Worm (Caenorhabditis elegans): ENCODE results near the gene hrpu-2.
"Not testable (repeated sequence)": the region's sequence is repeated elsewhere in the genome, so short reads cannot be mapped to it uniquely, and the experiment has no call there.

Gene hrpu-2

ce11 chrIV:2233222-2233621, 55.5 kb downstream of the hrpu-2 start:
- TF ChIP-seq unc-62 (GFP tag; optimal IDR thresholded peaks at IDR 0.05 in 1 of 2), result peak in 1 of 2 experiments; percentile 52
- not testable (repeated sequence) for TF ChIP-seq unc-62 (tag; optimal IDR thresholded peaks at IDR 0.05)

ce11 chrIV:2235983-2236382, 58.3 kb downstream of the hrpu-2 start:
- TF ChIP-seq nhr-25 (tag; optimal IDR thresholded peaks at IDR 0.05; ENCODE audit: borderline replicate concordance, insufficient read depth) (no peak), ceh-28 (tag; optimal IDR thresholded peaks at IDR 0.05) (peak; percentile 94), F44E2.7 (GFP tag; IDR thresholded peaks at IDR 0.05) (0 out of 2 replicates have a peak, but pooled peaks have one; percentile 5)

- TF ChIP-seq ceh-28 (tag; optimal IDR thresholded peaks at IDR 0.05) (peak; percentile 96), ctbp-1 (GFP tag; IDR thresholded peaks at IDR 0.05) (no peak), D1046.2 (GFP tag; IDR thresholded peaks at IDR 0.05) (0 out of 2 replicates have a peak, but pooled peaks have one; percentile 48), hif-1 (tag; optimal IDR thresholded peaks at IDR 0.05) (no peak), vab-7 (GFP tag; IDR thresholded peaks at IDR 0.05) (0 out of 2 replicates have a peak, but pooled peaks have one; percentile 6), mes-2 (tag; optimal IDR thresholded peaks at IDR 0.05; ENCODE audit: poor library complexity, severe bottlenecking) (no peak), aha-1 (tag) (no peak), Y48G9A.11 (GFP tag; IDR thresholded peaks at IDR 0.05) (no peak), unc-62 (GFP tag; optimal IDR thresholded peaks at IDR 0.05 in 1 of 2) (peak in 1 of 2 experiments; percentile 92), unc-62 (tag; optimal IDR thresholded peaks at IDR 0.05) (no peak), mep-1 (tag; optimal IDR thresholded peaks at IDR 0.05) (no peak), ceh-62 (tag; optimal IDR thresholded peaks at IDR 0.05) (no peak), php-3 (GFP tag; IDR thresholded peaks at IDR 0.05) (0 out of 2 replicates have a peak, but pooled peaks have one; percentile 15), egl-43 (GFP tag; IDR thresholded peaks at IDR 0.05) (peak; percentile 66; the same call in 1 of the 2 replicates), nhr-102 (tag; optimal IDR thresholded peaks at IDR 0.05) (no peak), madf-5 (GFP tag; IDR thresholded peaks at IDR 0.05) (no peak), snpc-4 (tag; optimal IDR thresholded peaks at IDR 0.05) (no peak), lin-38 (GFP tag; IDR thresholded peaks at IDR 0.05) (peak; percentile 24; the same call in 1 of the 2 replicates), hlh-11 (tag; optimal IDR thresholded peaks at IDR 0.05) (no peak), madf-9 (GFP tag; conservative IDR thresholded peaks at IDR 0.05) (no peak), ztf-7 (tag; optimal IDR thresholded peaks at IDR 0.05) (no peak), zag-1 (tag; optimal IDR thresholded peaks at IDR 0.05) (no peak), set-16 (GFP tag; IDR thresholded peaks at IDR 0.05) (peak; percentile 94)
These were observed 59.2 kb downstream of the hrpu-2 start for ce11 chrIV:2236654-2237613.

- TF ChIP-seq Y48G9A.11 (GFP tag; IDR thresholded peaks at IDR 0.05) (no peak), tra-1 (GFP tag; IDR thresholded peaks at IDR 0.05) (no peak), zip-11 (GFP tag; IDR thresholded peaks at IDR 0.05) (no peak), T26A8.4 (GFP tag; IDR thresholded peaks at IDR 0.05) (no peak), mes-2 (tag; optimal IDR thresholded peaks at IDR 0.05; ENCODE audit: poor library complexity, severe bottlenecking) (no peak), zfp-2 (tag; optimal IDR thresholded peaks at IDR 0.05) (no peak), aha-1 (tag) (no peak), pha-4 (GFP tag; IDR thresholded peaks at IDR 0.05) (no peak), pha-4 (tag; optimal IDR thresholded peaks at IDR 0.05) (no peak)
These were observed 64.8 kb downstream of the hrpu-2 start, which contains the start of the genes M70.3 and M70.2 for ce11 chrIV:2242349-2243088. TSS of gene M70.3 (minus strand) at chrIV:2242449. TSS of gene M70.2 (plus strand) at chrIV:2243038.

Measured in whole organism, L4 larva.